Worm (Caenorhabditis elegans) whole organism, L3 larva: ENCODE results near the gene lgg-2.
A peak's percentile ranks its signal among the peaks of the same experiment; 100 is the strongest.

Source experiments
- R02D3.7 ChIP-seq: fragments of 150-350 bp; optimal IDR thresholded peaks from 2 replicates; lab custom pipeline; 2014; ENCODE audit warnings: missing biosample characterization, missing genetic modification characterization
- ama-1 ChIP-seq: fragments of 150-350 bp; optimal IDR thresholded peaks from 2 replicates; lab custom pipeline; 2018
- ceh-16 ChIP-seq: sonication (generic microtip); optimal IDR thresholded peaks from 2 replicates; lab custom pipeline; 2017; ENCODE audit warnings: missing biosample characterization, missing genetic modification characterization
- ceh-28 ChIP-seq: fragments of 150-350 bp; optimal IDR thresholded peaks from 2 replicates; lab custom pipeline; 2014; ENCODE audit warnings: missing biosample characterization, missing genetic modification reagents, missing genetic modification characterization
- ceh-82 ChIP-seq: fragments of 150-350 bp; optimal IDR thresholded peaks from 2 replicates; lab custom pipeline; 2014; ENCODE audit warnings: missing biosample characterization, missing genetic modification characterization
- egl-5 ChIP-seq: fragments of 150-350 bp; optimal IDR thresholded peaks from 2 replicates; lab custom pipeline; 2017; ENCODE audit warnings: missing biosample characterization, missing genetic modification reagents, missing genetic modification characterization, inconsistent platforms
- elt-1 ChIP-seq: fragments of 150-350 bp; optimal IDR thresholded peaks from 2 replicates; lab custom pipeline; 2014; ENCODE audit warnings: missing biosample characterization, missing genetic modification characterization
- elt-2 ChIP-seq: sonication (generic microtip); optimal IDR thresholded peaks from 2 replicates; lab custom pipeline; 2016; ENCODE audit warnings: missing genetic modification reagents, mild to moderate bottlenecking, missing genetic modification characterization, missing compliant biosample characterization
- elt-3 ChIP-seq, 3 experiments: fragments of 150-350 bp in 1 of 3; sonication (generic microtip) in 2 of 3; optimal IDR thresholded peaks; 2 replicates in 2 of 3; 4 replicates in 1 of 3; lab custom pipeline; 2014 to 2017; ENCODE audit warnings: missing biosample characterization in 3 of 3, missing genetic modification characterization in 3 of 3
- fkh-10 ChIP-seq: sonication (generic microtip); optimal IDR thresholded peaks from 2 replicates; lab custom pipeline; 2017; ENCODE audit warnings: missing biosample characterization, missing genetic modification reagents, missing genetic modification characterization
- fkh-2 ChIP-seq: fragments of 150-350 bp; optimal IDR thresholded peaks from 2 replicates; lab custom pipeline; 2014; ENCODE audit warnings: missing biosample characterization, missing genetic modification reagents, missing genetic modification characterization
- hmg-11 ChIP-seq: sonication (generic microtip); optimal IDR thresholded peaks from 2 replicates; lab custom pipeline; 2016; ENCODE audit warnings: missing genetic modification characterization, missing compliant biosample characterization
- lin-15B ChIP-seq: fragments of 150-350 bp; optimal IDR thresholded peaks from 2 replicates; lab custom pipeline; 2014; ENCODE audit warnings: missing biosample characterization, missing genetic modification characterization
- lin-39 ChIP-seq: fragments of 150-350 bp; optimal IDR thresholded peaks from 2 replicates; lab custom pipeline; 2018; ENCODE audit warnings: missing biosample characterization, missing genetic modification reagents, missing genetic modification characterization
- lsy-12 ChIP-seq: sonication (generic microtip); optimal IDR thresholded peaks from 2 replicates; lab custom pipeline; 2016; ENCODE audit warnings: mild to moderate bottlenecking, missing genetic modification characterization, missing compliant biosample characterization
- mdl-1 ChIP-seq: fragments of 150-350 bp; optimal IDR thresholded peaks from 2 replicates; lab custom pipeline; 2014; ENCODE audit warnings: missing biosample characterization, missing genetic modification characterization
- nfya-1 ChIP-seq: sonication (generic microtip); optimal IDR thresholded peaks from 2 replicates; lab custom pipeline; 2017; ENCODE audit warnings: missing genetic modification characterization, mild to moderate bottlenecking, missing compliant biosample characterization, antibody characterized with exemption, moderate library complexity; ENCODE audit not compliant: insufficient read depth
- nhr-23 ChIP-seq: fragments of 150-350 bp; optimal IDR thresholded peaks from 2 replicates; lab custom pipeline; 2014; ENCODE audit warnings: missing biosample characterization, missing genetic modification reagents, missing genetic modification characterization
- nhr-25 ChIP-seq: sonication (generic microtip); optimal IDR thresholded peaks from 2 replicates; lab custom pipeline; 2017; ENCODE audit warnings: missing biosample characterization, missing genetic modification characterization
- nhr-28 ChIP-seq: fragments of 150-350 bp; optimal IDR thresholded peaks from 2 replicates; lab custom pipeline; 2014; ENCODE audit warnings: missing biosample characterization, missing genetic modification characterization
- nhr-43 ChIP-seq: sonication (generic microtip); optimal IDR thresholded peaks from 2 replicates; lab custom pipeline; 2016; ENCODE audit warnings: mild to moderate bottlenecking, missing genetic modification characterization, missing compliant biosample characterization; ENCODE audit not compliant: poor library complexity, severe bottlenecking
- nhr-67 ChIP-seq: fragments of 150-350 bp; optimal IDR thresholded peaks from 2 replicates; lab custom pipeline; 2014; ENCODE audit warnings: missing biosample characterization, missing genetic modification characterization
- nhr-77 ChIP-seq: fragments of 150-350 bp; optimal IDR thresholded peaks from 2 replicates; lab custom pipeline; 2014; ENCODE audit warnings: missing biosample characterization, missing genetic modification characterization
- pha-4 ChIP-seq: fragments of 150-350 bp; optimal IDR thresholded peaks from 2 replicates; lab custom pipeline; 2014; ENCODE audit warnings: missing biosample characterization, missing genetic modification reagents, missing genetic modification characterization
- pqm-1 ChIP-seq: fragments of 150-350 bp; optimal IDR thresholded peaks from 2 replicates; lab custom pipeline; 2017; ENCODE audit warnings: missing biosample characterization, missing genetic modification characterization, inconsistent platforms
- skn-1 ChIP-seq: fragments of 150-350 bp; optimal IDR thresholded peaks from 2 replicates; lab custom pipeline; 2014; ENCODE audit warnings: missing biosample characterization, missing genetic modification characterization
- snpc-4 ChIP-seq: fragments of 150-350 bp; optimal IDR thresholded peaks from 2 replicates; lab custom pipeline; 2014; ENCODE audit warnings: missing biosample characterization, missing genetic modification characterization
- ztf-11 ChIP-seq: fragments of 150-350 bp; optimal IDR thresholded peaks from 2 replicates; lab custom pipeline; 2014; ENCODE audit warnings: missing biosample characterization, missing genetic modification characterization

Gene lgg-2

ce11 chrIV:10981761-10982160 lies 46.1 kb upstream of the lgg-2 start, which contains the start of gene Y43E12A.2:
Gene Y43E12A.2, plus strand, starts transcription at chrIV:10982061.
- TF ChIP-seq lin-39 (tag; lab: Kevin White, UChicago) (no peak), pha-4 (tag; lab: Kevin White, UChicago) (peak; percentile 14), pqm-1 (tag; lab: Kevin White, UChicago) (no peak)

- TF ChIP-seq ztf-11 (tag; lab: Kevin White, UChicago) (no peak), nhr-77 (tag; lab: Kevin White, UChicago) (no peak), pha-4 (tag; lab: Kevin White, UChicago) (peak; percentile 38), nhr-25 (tag; lab: Kevin White, UChicago) (peak; percentile 6), ceh-82 (no peak), lin-15B (tag; lab: Kevin White, UChicago) (no peak), skn-1 (tag; lab: Kevin White, UChicago) (no peak), elt-3 (tag; optimal IDR thresholded peaks at IDR 0.05; lab: Kevin White, UChicago) (no peak), pqm-1 (tag; lab: Kevin White, UChicago) (no peak), elt-2 (tag; lab: Kevin White, UChicago) (peak; percentile 17)
Observed at ce11 chrIV:10980628-10981027, 44.9 kb upstream of the lgg-2 start.

- TF ChIP-seq ceh-28 (tag; lab: Kevin White, UChicago) (no peak), egl-5 (tag; lab: Kevin White, UChicago) (peak; percentile 12), lin-39 (tag; lab: Kevin White, UChicago) (peak; percentile 34), fkh-10 (GFP tag; lab: Kevin White, UChicago) (peak; percentile 53), R02D3.7 (tag; lab: Kevin White, UChicago) (no peak), nfya-1 (peak; percentile 30)
Observed at ce11 chrIV:10979689-10980088, 44.0 kb upstream of the lgg-2 start.

- no peak for TF ChIP-seq fkh-10 (GFP tag; lab: Kevin White, UChicago)
- TF ChIP-seq nhr-25 (tag; lab: Kevin White, UChicago), result peak; percentile 61
Observed at ce11 chrIV:10978641-10979040, 42.9 kb upstream of the lgg-2 start.

ce11 chrIV:10975968-10976367 lies 40.3 kb upstream of the lgg-2 start:
- TF ChIP-seq fkh-2 (tag; lab: Kevin White, UChicago), result no peak
- TF ChIP-seq skn-1 (tag; lab: Kevin White, UChicago), result no peak
- TF ChIP-seq hmg-11 (tag; lab: Kevin White, UChicago), result peak; percentile 24
- peak; percentile 73 for TF ChIP-seq elt-1
- peak; percentile 53 for TF ChIP-seq mdl-1 (tag; lab: Kevin White, UChicago)
- peak; percentile 95 for TF ChIP-seq nhr-25 (tag; lab: Kevin White, UChicago)
- TF ChIP-seq elt-2 (tag; lab: Kevin White, UChicago), result peak; percentile 44
- TF ChIP-seq ceh-28 (tag; lab: Kevin White, UChicago), result peak; percentile 21
- no peak for TF ChIP-seq nhr-67 (tag; lab: Kevin White, UChicago)
- TF ChIP-seq pqm-1 (tag; lab: Kevin White, UChicago), result peak; percentile 22
- TF ChIP-seq nhr-43 (tag; lab: Kevin White, UChicago), result peak; percentile 61
- TF ChIP-seq ceh-16 (tag; lab: Kevin White, UChicago), result no peak
- no peak for TF ChIP-seq lsy-12 (tag; lab: Kevin White, UChicago)
- TF ChIP-seq egl-5 (tag; lab: Kevin White, UChicago), result no peak
- no peak for TF ChIP-seq snpc-4 (tag; lab: Kevin White, UChicago)
- peak; percentile 55 for TF ChIP-seq pha-4 (tag; lab: Kevin White, UChicago)
- TF ChIP-seq ama-1 (lab: Kevin White, UChicago), result peak; percentile 36
- peak; percentile 24 for TF ChIP-seq nfya-1
- peak; percentile 46 for TF ChIP-seq nhr-23 (tag; lab: Kevin White, UChicago)

- TF ChIP-seq nhr-25 (tag; lab: Kevin White, UChicago) (peak; percentile 69), nhr-23 (tag; lab: Kevin White, UChicago) (peak; percentile 25), pha-4 (tag; lab: Kevin White, UChicago) (peak; percentile 59), elt-2 (tag; lab: Kevin White, UChicago) (peak; percentile 14), egl-5 (tag; lab: Kevin White, UChicago) (no peak), nhr-28 (tag; lab: Kevin White, UChicago) (no peak)
Observed at ce11 chrIV:10971636-10972199, 36.0 kb upstream of the lgg-2 start.
